Fruit fly (Drosophila melanogaster) Kc167 (cell line): ENCODE data around the gene cav.

ENCODE experiments used
- Myc ChIP-seq: fragments of >200 bp; optimal IDR thresholded peaks from 2 replicates; lab custom pipeline; 2017; ENCODE audit warnings: missing external identifiers
- Sin3A ChIP-seq: fragments of >200 bp; optimal IDR thresholded peaks from 2 replicates; lab custom pipeline; 2018; ENCODE audit warnings: missing external identifiers
- h ChIP-seq: fragments of >200 bp; optimal IDR thresholded peaks from 3 replicates; lab custom pipeline; 2018; ENCODE audit warnings: missing external identifiers
- insv ChIP-seq: fragments of >200 bp; optimal IDR thresholded peaks from 3 replicates; lab custom pipeline; 2018; ENCODE audit warnings: missing external identifiers
- psq ChIP-seq: fragments of >200 bp; optimal IDR thresholded peaks from 2 replicates; lab custom pipeline; 2017; ENCODE audit warnings: missing external identifiers
- ttk ChIP-seq: sonication (Bioruptor generic); optimal IDR thresholded peaks from 2 replicates; lab custom pipeline; 2017; ENCODE audit warnings: missing external identifiers

The cav gene

dm6 chr3R:24220845-24221244 is at the start of gene cav:
Gene cav (plus strand): TSS chr3R:24221103.
- peak; percentile 3 for TF ChIP-seq psq (lab: Kevin White, UChicago)
- TF ChIP-seq h (lab: Kevin White, UChicago) = no peak

dm6 chr3R:24172379-24172778 is 48.5 kb upstream of the cav start, which contains the start of gene CG13606:
Gene CG13606 (plus strand): TSS chr3R:24172628.
- TF ChIP-seq Myc (lab: Kevin White, UChicago) = no peak
- no peak for TF ChIP-seq h (lab: Kevin White, UChicago)
- TF ChIP-seq Sin3A = no peak
- no peak for TF ChIP-seq psq (lab: Kevin White, UChicago)
- no peak for TF ChIP-seq ttk
- no peak for TF ChIP-seq insv (lab: Kevin White, UChicago)

dm6 chr3R:24186188-24186587 is 34.7 kb upstream of the cav start, which contains the start of gene mora:
Gene mora (plus strand): TSS chr3R:24186359.
- TF ChIP-seq psq (lab: Kevin White, UChicago) = no peak
- TF ChIP-seq Myc (lab: Kevin White, UChicago) = no peak
- no peak for TF ChIP-seq insv (lab: Kevin White, UChicago)
- TF ChIP-seq h (lab: Kevin White, UChicago) = no peak
- TF ChIP-seq Sin3A = no peak
- TF ChIP-seq ttk = no peak

DNA sequence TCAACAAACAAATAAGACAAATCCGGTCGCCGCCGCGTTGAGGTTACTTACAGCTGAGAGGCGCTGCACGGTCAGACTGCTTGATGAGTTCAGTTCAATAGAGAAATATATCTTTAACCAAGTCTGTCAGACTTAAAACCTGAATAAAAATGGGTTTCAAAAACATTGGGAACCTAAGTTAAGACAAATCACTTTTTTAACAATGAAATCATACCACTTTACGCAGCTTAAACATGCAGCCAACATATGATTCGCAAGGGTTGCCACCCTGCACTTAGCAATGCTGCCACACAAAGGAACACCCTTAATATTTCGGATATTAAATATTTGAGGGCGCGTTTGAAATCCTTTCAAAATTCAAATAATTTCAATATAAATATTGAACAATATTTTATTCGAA is 32.3 kb upstream of the cav start, which contains the start of gene CG5515:
TSS of gene CG5515 (minus strand) at position 278 of the 400 bp plus-strand sequence.
- TF ChIP-seq Sin3A = no peak
- TF ChIP-seq insv (lab: Kevin White, UChicago) = no peak
- TF ChIP-seq h (lab: Kevin White, UChicago) = no peak
- no peak for TF ChIP-seq psq (lab: Kevin White, UChicago)
- no peak for TF ChIP-seq ttk
- no peak for TF ChIP-seq Myc (lab: Kevin White, UChicago)

DNA sequence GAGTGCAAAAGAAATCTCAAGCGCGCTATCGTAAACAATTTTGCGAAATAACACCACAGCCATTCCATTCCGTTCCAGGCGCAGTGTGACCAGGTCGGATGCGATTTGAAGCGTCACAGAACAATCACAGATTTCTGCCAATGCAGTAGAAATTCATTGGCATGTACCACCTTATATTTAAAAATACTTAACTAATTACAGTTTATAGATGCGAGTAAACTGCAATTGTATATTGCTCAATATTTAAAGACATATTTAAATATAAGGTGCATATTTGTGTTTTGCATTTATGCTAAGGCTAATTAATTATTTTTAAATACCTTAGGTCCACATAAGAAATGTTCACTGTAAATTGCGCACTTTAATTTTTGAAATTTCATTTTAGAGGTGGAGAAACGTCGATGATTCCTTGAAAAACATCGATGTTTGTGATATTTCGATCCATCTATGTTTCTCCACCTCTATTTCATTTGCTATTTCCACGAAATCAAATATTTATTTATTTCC is 27.5 kb upstream of the cav start, which contains the start of the genes SMC6 and CG6204:
TSS of gene SMC6 (minus strand) at position 51 of the 507 bp plus-strand sequence.
TSS of gene CG6204 (plus strand) at position 460 of the 507 bp plus-strand sequence.
- TF ChIP-seq psq (lab: Kevin White, UChicago) (no peak), ttk (no peak), Myc (lab: Kevin White, UChicago) (no peak), insv (lab: Kevin White, UChicago) (no peak), h (lab: Kevin White, UChicago) (no peak), Sin3A (no peak)

- no peak for TF ChIP-seq insv (lab: Kevin White, UChicago)
- no peak for TF ChIP-seq psq (lab: Kevin White, UChicago)
- no peak for TF ChIP-seq ttk
- TF ChIP-seq h (lab: Kevin White, UChicago) = no peak
- no peak for TF ChIP-seq Sin3A
- no peak for TF ChIP-seq Myc (lab: Kevin White, UChicago)
These were observed 18.2 kb upstream of the cav start for dm6 chr3R:24202723-24203122.

dm6 chr3R:24203426-24203825 is 17.5 kb upstream of the cav start:
- no peak for TF ChIP-seq h (lab: Kevin White, UChicago)
- TF ChIP-seq psq (lab: Kevin White, UChicago) = no peak
- TF ChIP-seq Myc (lab: Kevin White, UChicago) = no peak
- no peak for TF ChIP-seq ttk
- TF ChIP-seq Sin3A = no peak
- TF ChIP-seq insv (lab: Kevin White, UChicago) = no peak

- TF ChIP-seq Myc (lab: Kevin White, UChicago) (no peak), h (lab: Kevin White, UChicago) (no peak), insv (lab: Kevin White, UChicago) (no peak), psq (lab: Kevin White, UChicago) (no peak), Sin3A (no peak), ttk (no peak)
These were observed 16.9 kb upstream of the cav start for dm6 chr3R:24204022-24204421.

dm6 chr3R:24205234-24205894 is 15.5 kb upstream of the cav start:
- TF ChIP-seq insv (lab: Kevin White, UChicago) (no peak), Sin3A (no peak)

DNA sequence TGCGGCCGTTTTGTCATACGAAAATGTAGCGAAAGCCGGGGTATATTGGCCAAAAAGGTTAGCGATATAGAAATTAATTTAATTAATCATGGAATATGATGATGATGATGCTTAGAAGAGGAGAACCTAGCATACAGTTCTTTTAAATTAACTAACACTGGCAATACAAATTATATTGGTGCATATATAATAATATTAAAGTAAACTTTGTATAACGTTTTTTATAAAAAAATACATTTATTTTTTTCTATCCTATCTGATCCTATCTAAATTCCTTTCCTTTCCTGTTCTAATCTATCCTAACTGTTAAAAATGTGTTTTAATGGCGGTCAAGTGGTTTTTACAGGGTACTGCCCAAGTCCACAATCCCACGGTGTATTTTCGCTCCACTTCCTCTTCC is 15.0 kb upstream of the cav start:
- TF ChIP-seq insv (lab: Kevin White, UChicago) (no peak), Myc (lab: Kevin White, UChicago) (no peak), ttk (no peak), Sin3A (no peak), psq (lab: Kevin White, UChicago) (no peak), h (lab: Kevin White, UChicago) (no peak)

DNA sequence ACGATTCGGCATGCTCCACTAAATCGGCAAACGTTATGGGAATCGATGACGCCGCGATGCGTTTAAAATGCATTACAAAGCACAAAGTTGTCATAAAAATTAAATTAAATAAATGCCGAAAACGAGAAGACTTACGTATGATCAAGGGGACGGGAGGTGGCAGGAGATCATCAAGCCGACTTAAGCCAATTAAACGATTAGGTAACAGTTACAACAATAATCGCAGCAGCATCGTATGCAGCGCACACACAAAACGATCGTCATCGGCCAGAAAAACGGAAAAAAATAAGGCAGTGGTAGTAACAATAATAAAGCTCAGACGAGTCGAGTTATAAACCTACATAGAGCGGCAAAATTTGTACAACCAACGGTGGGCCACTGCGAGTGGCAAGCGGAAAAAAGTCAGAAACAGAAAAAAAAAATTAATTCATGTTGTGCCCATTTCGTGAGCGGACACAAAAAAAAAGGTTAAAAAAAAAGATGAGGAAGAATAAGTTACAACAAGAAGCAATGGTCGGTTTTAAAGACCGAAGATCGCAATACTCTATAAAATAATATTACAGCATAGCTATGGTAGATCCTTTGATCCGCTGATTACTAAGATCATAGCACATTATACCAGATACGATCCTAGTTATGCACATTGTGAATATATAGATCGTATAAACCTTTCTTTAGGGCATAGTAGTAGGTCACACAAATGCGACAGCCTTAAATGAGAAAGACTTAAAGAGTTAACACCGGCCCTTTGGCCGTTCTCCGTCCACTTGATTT is 14.4 kb upstream of the cav start:
- TF ChIP-seq Sin3A (no peak), insv (lab: Kevin White, UChicago) (no peak), ttk (no peak), Myc (lab: Kevin White, UChicago) (no peak), h (lab: Kevin White, UChicago) (no peak), psq (lab: Kevin White, UChicago) (no peak)

- TF ChIP-seq Sin3A (no peak), insv (lab: Kevin White, UChicago) (no peak), psq (lab: Kevin White, UChicago) (no peak), ttk (no peak), Myc (lab: Kevin White, UChicago) (no peak), h (lab: Kevin White, UChicago) (no peak)
These were observed 7.3 kb upstream of the cav start for dm6 chr3R:24213644-24214043.
